Worm (Caenorhabditis elegans): ENCODE measurements around the gene ttbk-6.
A peak's percentile ranks its signal among the peaks of the same experiment; 100 is the strongest.
"Not testable (repeated sequence)": the region's sequence is repeated elsewhere in the genome, so short reads cannot be mapped to it uniquely, and the experiment has no call there.

The ttbk-6 gene

ce11 chrIII:5047740-5048139, 26.8 kb upstream of the ttbk-6 start, which contains the start of gene C45G9.5:
C45G9.5 (plus strand) TSS chrIII:5048117.
- TF ChIP-seq mab-5 (tag; optimal IDR thresholded peaks at IDR 0.05) (no peak), ZK546.5 (tag; optimal IDR thresholded peaks at IDR 0.05) (no peak)

- TF ChIP-seq lin-13 (GFP tag; optimal IDR thresholded peaks at IDR 0.05) (no peak), ztf-4 (tag; optimal IDR thresholded peaks at IDR 0.05) (no peak), lin-11 (tag; optimal IDR thresholded peaks at IDR 0.05) (no peak), R02D3.7 (tag; optimal IDR thresholded peaks at IDR 0.05) (no peak), lin-39 (tag; optimal IDR thresholded peaks at IDR 0.05) (no peak), ztf-1 (GFP tag; conservative IDR thresholded peaks at IDR 0.05) (no peak), gmeb-1 (tag; optimal IDR thresholded peaks at IDR 0.05) (no peak), fos-1 (tag; optimal IDR thresholded peaks at IDR 0.05) (no peak)
Observed at ce11 chrIII:5051949-5052348, 22.5 kb upstream of the ttbk-6 start, which contains the start of gene C45G9.15. C45G9.15 (minus strand) TSS chrIII:5052049.

ce11 chrIII:5053541-5053940, 21.0 kb upstream of the ttbk-6 start, which contains the start of gene C45G9.8:
C45G9.8 (minus strand) TSS chrIII:5053641.
- no peak for TF ChIP-seq crh-2 (tag; optimal IDR thresholded peaks at IDR 0.05)

- TF ChIP-seq nhr-21, unc-39, nhr-11 (tag; optimal IDR thresholded peaks at IDR 0.05): not testable (repeated sequence)
Observed at ce11 chrIII:5055709-5056108, 18.8 kb upstream of the ttbk-6 start, which contains the start of gene C45G9.9. C45G9.9 (minus strand) TSS chrIII:5055809.

ce11 chrIII:5061798-5062197, 12.7 kb upstream of the ttbk-6 start, which contains the start of gene C45G9.10:
C45G9.10 (minus strand) TSS chrIII:5061898.
- TF ChIP-seq Y55F3AM.14 (GFP tag; optimal IDR thresholded peaks at IDR 0.05): no peak
- no peak for TF ChIP-seq unc-62 (GFP tag; optimal IDR thresholded peaks at IDR 0.05)
- TF ChIP-seq sma-9 (GFP tag; optimal IDR thresholded peaks at IDR 0.05): no peak
- TF ChIP-seq sma-9 (tag; optimal IDR thresholded peaks at IDR 0.05): no peak
- TF ChIP-seq nhr-12 (tag; optimal IDR thresholded peaks at IDR 0.05): no peak
- no peak for TF ChIP-seq zag-1 (tag; optimal IDR thresholded peaks at IDR 0.05)
- no peak for TF ChIP-seq R02D3.7 (tag; optimal IDR thresholded peaks at IDR 0.05)
- TF ChIP-seq ceh-16 (tag; optimal IDR thresholded peaks at IDR 0.05): no peak
- no peak for TF ChIP-seq lin-39 (tag; optimal IDR thresholded peaks at IDR 0.05)
- no peak for TF ChIP-seq gmeb-1 (tag; optimal IDR thresholded peaks at IDR 0.05)
- no peak for TF ChIP-seq alr-1 (tag; optimal IDR thresholded peaks at IDR 0.05)
- no peak for TF ChIP-seq ama-1 (optimal IDR thresholded peaks at IDR 0.05)
- TF ChIP-seq nhr-237 (tag; optimal IDR thresholded peaks at IDR 0.05): no peak
- no peak for TF ChIP-seq lin-11 (tag; optimal IDR thresholded peaks at IDR 0.05)
- no peak for TF ChIP-seq sma-3 (GFP tag; optimal IDR thresholded peaks at IDR 0.05)
- TF ChIP-seq nhr-10 (tag; optimal IDR thresholded peaks at IDR 0.05): no peak
- TF ChIP-seq ztf-11 (tag; optimal IDR thresholded peaks at IDR 0.05): no peak
- no peak for TF ChIP-seq egl-27 (tag; optimal IDR thresholded peaks at IDR 0.05)
- TF ChIP-seq lsy-2 (tag; optimal IDR thresholded peaks at IDR 0.05): no peak
- no peak for TF ChIP-seq lin-13 (GFP tag; optimal IDR thresholded peaks at IDR 0.05)
- no peak for TF ChIP-seq nhr-129 (tag; optimal IDR thresholded peaks at IDR 0.05)

- TF ChIP-seq mdl-1, nhr-21, nhr-6 (tag; optimal IDR thresholded peaks at IDR 0.05): not testable (repeated sequence)
Observed at ce11 chrIII:5062406-5062805, 12.1 kb upstream of the ttbk-6 start, which contains the start of gene C45G9.4. C45G9.4 (plus strand) TSS chrIII:5062706.

- no peak for TF ChIP-seq nhr-77 (tag; optimal IDR thresholded peaks at IDR 0.05)
- TF ChIP-seq fos-1 (tag; optimal IDR thresholded peaks at IDR 0.05): no peak
- TF ChIP-seq lin-13 (GFP tag; optimal IDR thresholded peaks at IDR 0.05): peak; percentile 74
- TF ChIP-seq skn-1 (tag; optimal IDR thresholded peaks at IDR 0.05): no peak
- TF ChIP-seq R02D3.7 (tag; optimal IDR thresholded peaks at IDR 0.05): peak; percentile 11
- peak; percentile 75 for TF ChIP-seq C34F6.9 (tag; optimal IDR thresholded peaks at IDR 0.05)
- TF ChIP-seq lsy-2 (tag; optimal IDR thresholded peaks at IDR 0.05): peak; percentile 71 to 85
- TF ChIP-seq sma-9 (GFP tag; optimal IDR thresholded peaks at IDR 0.05): peak; percentile 88
- no peak for TF ChIP-seq sma-9 (tag; optimal IDR thresholded peaks at IDR 0.05)
- TF ChIP-seq elt-1 (tag; optimal IDR thresholded peaks at IDR 0.05): no peak
- peak; percentile 11 for TF ChIP-seq lin-11 (tag; optimal IDR thresholded peaks at IDR 0.05)
- TF ChIP-seq crh-2 (tag; optimal IDR thresholded peaks at IDR 0.05): peak; percentile 43
- no peak for TF ChIP-seq nhr-10 (tag; optimal IDR thresholded peaks at IDR 0.05)
- TF ChIP-seq unc-39 (tag; optimal IDR thresholded peaks at IDR 0.05): no peak
- TF ChIP-seq gmeb-1 (tag; optimal IDR thresholded peaks at IDR 0.05): peak; percentile 94
- peak; percentile 52 for TF ChIP-seq nhr-6 (tag; optimal IDR thresholded peaks at IDR 0.05)
- no peak for TF ChIP-seq alr-1 (tag; optimal IDR thresholded peaks at IDR 0.05)
- peak; percentile 73 for TF ChIP-seq F13H6.1 (tag; optimal IDR thresholded peaks at IDR 0.05)
- peak; percentile 83 for TF ChIP-seq sma-3 (GFP tag; optimal IDR thresholded peaks at IDR 0.05)
- TF ChIP-seq ztf-4 (tag; optimal IDR thresholded peaks at IDR 0.05): peak; percentile 43
- peak; percentile 52 for TF ChIP-seq mab-5 (tag; optimal IDR thresholded peaks at IDR 0.05)
- TF ChIP-seq unc-55 (GFP tag; optimal IDR thresholded peaks at IDR 0.05): peak; percentile 81
- no peak for TF ChIP-seq blmp-1 (tag; optimal IDR thresholded peaks at IDR 0.05; ENCODE audit: insufficient read depth)
- no peak for TF ChIP-seq Y55F3AM.14 (GFP tag; optimal IDR thresholded peaks at IDR 0.05)
Observed at ce11 chrIII:5068675-5069233, 5.7 kb upstream of the ttbk-6 start, which contains the start of the genes C45G9.11 and C45G9.2. C45G9.11 (minus strand) TSS chrIII:5068725. C45G9.2 (plus strand) TSS chrIII:5069066.

All from whole organism, L2 larva.